Worm (Caenorhabditis elegans): ENCODE measurements around the gene mdt-15.

The mdt-15 gene

DNA sequence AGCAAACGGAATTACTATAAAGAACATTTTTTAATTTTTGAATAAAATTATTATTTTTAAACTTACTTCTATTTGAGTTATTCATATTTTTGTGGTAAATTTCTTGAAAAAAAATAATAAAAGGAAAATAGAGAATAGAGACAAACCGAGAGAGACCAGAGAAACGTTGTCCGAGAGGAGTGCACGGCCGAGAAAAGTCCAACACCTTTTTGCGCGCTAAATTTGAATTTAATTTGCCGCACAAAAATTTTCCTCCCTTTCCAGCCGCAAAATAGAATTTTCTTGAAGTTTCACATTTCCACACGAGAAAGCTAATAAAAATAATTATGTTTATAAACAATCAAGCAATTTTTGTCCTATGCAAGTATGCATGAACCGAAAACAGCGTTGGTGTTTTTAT is 38.2 kb upstream of the mdt-15 start, which contains the start of the genes F01F1.11 and F01F1.3 (continued):
- TF ChIP-seq zip-2 (tag; optimal IDR thresholded peaks at IDR 0.05) (no peak), arid-1 (GFP tag; conservative IDR thresholded peaks at IDR 0.05) (no peak), gei-8 (GFP tag; optimal IDR thresholded peaks at IDR 0.05) (no peak), F44E2.7 (GFP tag; IDR thresholded peaks at IDR 0.05) (no peak), mep-1 (tag; optimal IDR thresholded peaks at IDR 0.05) (peak; percentile 57), nhr-11 (tag; optimal IDR thresholded peaks at IDR 0.05) (no peak), ceh-32 (tag; optimal IDR thresholded peaks at IDR 0.05; ENCODE audit: poor library complexity) (no peak), Y105C5A.15 (GFP tag; IDR thresholded peaks at IDR 0.05) (no peak), ama-1 (optimal IDR thresholded peaks at IDR 0.05) (no peak), hlh-11 (tag; optimal IDR thresholded peaks at IDR 0.05) (peak; percentile 51), dmd-8 (GFP tag; IDR thresholded peaks at IDR 0.05) (no peak), nhr-42 (GFP tag; IDR thresholded peaks at IDR 0.05) (no peak), nhr-28 (tag; optimal IDR thresholded peaks at IDR 0.05) (peak; percentile 41), lin-38 (GFP tag; IDR thresholded peaks at IDR 0.05) (peak; percentile 72), aha-1 (tag) (no peak), dpl-1 (GFP tag; optimal IDR thresholded peaks at IDR 0.05) (peak; percentile 98), mdt-29 (GFP tag; IDR thresholded peaks at IDR 0.05) (no peak), egl-43 (GFP tag; IDR thresholded peaks at IDR 0.05) (no peak), skn-1 (tag; optimal IDR thresholded peaks at IDR 0.05) (no peak), lsy-2 (tag; optimal IDR thresholded peaks at IDR 0.05) (peak in 1 of 2 experiments; percentile 89), ceh-82 (tag; optimal IDR thresholded peaks at IDR 0.05) (no peak), mxl-3 (GFP tag; optimal IDR thresholded peaks at IDR 0.05) (no peak), spr-1 (tag; optimal IDR thresholded peaks at IDR 0.05) (no peak), ZK337.2 (GFP tag; IDR thresholded peaks at IDR 0.05) (peak; percentile 90), T26A8.4 (GFP tag; IDR thresholded peaks at IDR 0.05) (peak; percentile 50; the same call in 1 of the 2 replicates), ceh-20 (GFP tag; IDR thresholded peaks at IDR 0.05) (no peak), spr-3 (GFP tag; optimal IDR thresholded peaks at IDR 0.05) (no peak), nhr-6 (tag; optimal IDR thresholded peaks at IDR 0.05) (peak; percentile 62), mxl-2 (GFP tag; conservative IDR thresholded peaks at IDR 0.05) (no peak), nhr-10 (tag; optimal IDR thresholded peaks at IDR 0.05) (no peak), nhr-76 (tag; optimal IDR thresholded peaks at IDR 0.05) (no peak), hlh-30 (tag; optimal IDR thresholded peaks at IDR 0.05; ENCODE audit: insufficient read depth) (peak; percentile 53), F10B5.3 (tag; optimal IDR thresholded peaks at IDR 0.05) (no peak), sdz-12 (GFP tag; optimal IDR thresholded peaks at IDR 0.05) (no peak), zfp-3 (GFP tag; conservative IDR thresholded peaks at IDR 0.05) (no peak; the same call in 1 of the 2 replicates), lim-7 (GFP tag; IDR thresholded peaks at IDR 0.05) (no peak), nhr-111 (GFP tag; optimal IDR thresholded peaks at IDR 0.05) (no peak), ces-1 (GFP tag; optimal IDR thresholded peaks at IDR 0.05) (no peak), Y75B8A.6 (GFP tag; IDR thresholded peaks at IDR 0.05) (no peak), dmd-6 (GFP tag; IDR thresholded peaks at IDR 0.05) (peak; percentile 71), lin-1 (GFP tag; IDR thresholded peaks at IDR 0.05) (no peak), ztf-7 (tag; optimal IDR thresholded peaks at IDR 0.05) (no peak), dve-1 (tag; optimal IDR thresholded peaks at IDR 0.05; ENCODE audit: insufficient read depth) (peak; percentile 75), ceh-44 (GFP tag; IDR thresholded peaks at IDR 0.05) (no peak), mes-2 (tag; optimal IDR thresholded peaks at IDR 0.05; ENCODE audit: poor library complexity, severe bottlenecking) (peak; percentile 99), unc-62 (GFP tag; optimal IDR thresholded peaks at IDR 0.05 in 1 of 2) (no peak), unc-62 (tag; optimal IDR thresholded peaks at IDR 0.05) (no peak), F37D6.2 (tag; optimal IDR thresholded peaks at IDR 0.05) (peak; percentile 30), Y48G9A.11 (GFP tag; IDR thresholded peaks at IDR 0.05) (peak; percentile 72), F49E8.2 (tag; optimal IDR thresholded peaks at IDR 0.05; ENCODE audit: borderline replicate concordance) (peak; percentile 14), unc-130 (GFP tag; optimal IDR thresholded peaks at IDR 0.05) (peak; percentile 83), lin-39 (tag; optimal IDR thresholded peaks at IDR 0.05) (no peak), fos-1 (tag; optimal IDR thresholded peaks at IDR 0.05) (no peak)

All from whole organism, L4 larva.